Worm (Caenorhabditis elegans): ENCODE data around the gene ech-5.

ce11 chrIV:762016-762459 is 34.8 kb upstream of the ech-5 start:
- no peak for TF ChIP-seq nhr-11 (tag; optimal IDR thresholded peaks at IDR 0.05)
- no peak for TF ChIP-seq egl-27 (tag; optimal IDR thresholded peaks at IDR 0.05)

Data from whole organism, L4 larva.